Worm (Caenorhabditis elegans) whole organism, L4 larva: ENCODE results near the gene F56H9.6.
A peak's percentile ranks its signal among the peaks of the same experiment; 100 is the strongest.

Experiments
- F37D6.2 ChIP-seq: sonication (generic microtip); optimal IDR thresholded peaks from 2 replicates; lab custom pipeline; 2016; ENCODE audit warnings: mild to moderate bottlenecking, missing genetic modification characterization, missing compliant biosample characterization
- R02D3.7 ChIP-seq: fragments of 150-350 bp; sonication (generic microtip); optimal IDR thresholded peaks from 3 replicates; lab custom pipeline; 2014; ENCODE audit warnings: missing biosample characterization, missing genetic modification characterization
- T26A8.4 ChIP-seq: fragments of 200-800 bp; sonication (Bioruptor generic); IDR thresholded peaks from 2 replicates; pipeline ENCODE4 v1.3.6; 2022; ENCODE audit warnings: missing genetic modification characterization, missing compliant biosample characterization
- Y75B8A.6 ChIP-seq: fragments of 200-800 bp; sonication (Bioruptor generic); IDR thresholded peaks from 2 replicates; pipeline ENCODE4 v1.3.6; 2022; ENCODE audit warnings: missing genetic modification reagents, missing genetic modification characterization, missing compliant biosample characterization
- ceh-20 ChIP-seq: fragments of 200-800 bp; sonication (Bioruptor generic); IDR thresholded peaks from 2 replicates; pipeline ENCODE4 v1.3.6; 2022; ENCODE audit warnings: missing genetic modification reagents, missing genetic modification characterization, missing compliant biosample characterization
- cey-2 ChIP-seq: sonication (generic microtip); optimal IDR thresholded peaks from 3 replicates; lab custom pipeline; 2017; ENCODE audit warnings: missing genetic modification characterization, mild to moderate bottlenecking, missing compliant biosample characterization, antibody characterized with exemption, borderline replicate concordance; ENCODE audit not compliant: insufficient read depth
- daf-19 ChIP-seq: fragments of 200-800 bp; sonication (Bioruptor generic); conservative IDR thresholded peaks from 2 replicates; pipeline ENCODE4 v1.3.6; 2022; ENCODE audit warnings: missing genetic modification characterization, missing compliant biosample characterization
- dmd-9 ChIP-seq: fragments of 200-800 bp; sonication (Bioruptor generic); IDR thresholded peaks from 2 replicates; pipeline ENCODE4 v1.3.6; 2022; ENCODE audit warnings: missing genetic modification reagents, missing genetic modification characterization, missing compliant biosample characterization
- dpl-1 ChIP-seq: fragments of 150-350 bp; optimal IDR thresholded peaks from 2 replicates; lab custom pipeline; 2014; ENCODE audit warnings: missing biosample characterization, missing genetic modification reagents, missing genetic modification characterization
- egl-27 ChIP-seq: sonication (generic microtip); optimal IDR thresholded peaks from 3 replicates; lab custom pipeline; 2017; ENCODE audit warnings: missing biosample characterization, missing genetic modification reagents, missing genetic modification characterization
- egl-43 ChIP-seq: fragments of 200-800 bp; sonication (Bioruptor generic); IDR thresholded peaks from 2 replicates; pipeline ENCODE4 v1.3.6; 2022; ENCODE audit warnings: missing genetic modification reagents, missing genetic modification characterization, missing compliant biosample characterization
- fkh-10 ChIP-seq: fragments of 150-350 bp; optimal IDR thresholded peaks from 2 replicates; lab custom pipeline; 2014; ENCODE audit warnings: missing biosample characterization, missing genetic modification reagents, missing genetic modification characterization
- fos-1 ChIP-seq: fragments of 150-350 bp; optimal IDR thresholded peaks from 2 replicates; lab custom pipeline; 2014; ENCODE audit warnings: missing biosample characterization, missing genetic modification characterization
- lim-7 ChIP-seq: fragments of 200-800 bp; sonication (Bioruptor generic); IDR thresholded peaks from 2 replicates; pipeline ENCODE4 v1.3.6; 2022; ENCODE audit warnings: missing genetic modification characterization, missing compliant biosample characterization
- lin-1 ChIP-seq: fragments of 200-800 bp; sonication (Bioruptor generic); IDR thresholded peaks from 2 replicates; pipeline ENCODE4 v1.3.6; 2022; ENCODE audit warnings: missing genetic modification reagents, missing genetic modification characterization, missing compliant biosample characterization
- lin-13 ChIP-seq: fragments of 150-350 bp; optimal IDR thresholded peaks from 2 replicates; lab custom pipeline; 2014; ENCODE audit warnings: missing biosample characterization, missing genetic modification reagents, missing genetic modification characterization
- lin-15B ChIP-seq: fragments of 150-350 bp; sonication (generic microtip); optimal IDR thresholded peaks from 3 replicates; lab custom pipeline; 2014; ENCODE audit warnings: missing biosample characterization, missing genetic modification characterization
- lin-29 ChIP-seq: fragments of 200-800 bp; sonication (Bioruptor generic); IDR thresholded peaks from 2 replicates; pipeline ENCODE4 v1.3.6; 2022; ENCODE audit warnings: missing genetic modification reagents, missing genetic modification characterization, missing compliant biosample characterization
- lin-38 ChIP-seq: fragments of 200-800 bp; sonication (Bioruptor generic); IDR thresholded peaks from 2 replicates; pipeline ENCODE4 v1.3.6; 2022; ENCODE audit warnings: missing genetic modification reagents, missing genetic modification characterization, missing compliant biosample characterization
- lin-39 ChIP-seq: fragments of 150-350 bp; optimal IDR thresholded peaks from 2 replicates; lab custom pipeline; 2014; ENCODE audit warnings: missing biosample characterization, missing genetic modification reagents, missing genetic modification characterization
- mdl-1 ChIP-seq, 2 experiments: fragments of 150-350 bp in 1 of 2; sonication (generic microtip) in 1 of 2; optimal IDR thresholded peaks; 2 replicates each; lab custom pipeline; 2014 to 2017; ENCODE audit warnings: missing biosample characterization in 2 of 2, missing genetic modification characterization in 2 of 2
- mep-1 ChIP-seq: fragments of 150-350 bp; sonication (generic microtip); optimal IDR thresholded peaks from 3 replicates; lab custom pipeline; 2014; ENCODE audit warnings: missing biosample characterization, missing genetic modification characterization
- mxl-3 ChIP-seq: fragments of 200-800 bp; sonication (Bioruptor generic); optimal IDR thresholded peaks from 2 replicates; lab custom pipeline; 2018; ENCODE audit warnings: mild to moderate bottlenecking, missing genetic modification characterization, missing compliant biosample characterization
- nhr-10 ChIP-seq: fragments of 150-350 bp; optimal IDR thresholded peaks from 2 replicates; lab custom pipeline; 2014; ENCODE audit warnings: missing biosample characterization, missing genetic modification characterization
- nhr-102 ChIP-seq: sonication (generic microtip); optimal IDR thresholded peaks from 2 replicates; lab custom pipeline; 2016; ENCODE audit warnings: mild to moderate bottlenecking, missing genetic modification characterization, moderate library complexity, missing compliant biosample characterization
- nhr-11 ChIP-seq: fragments of 150-350 bp; optimal IDR thresholded peaks from 2 replicates; lab custom pipeline; 2014; ENCODE audit warnings: missing biosample characterization, missing genetic modification characterization
- nhr-237 ChIP-seq: sonication (generic microtip); optimal IDR thresholded peaks from 2 replicates; lab custom pipeline; 2017; ENCODE audit warnings: missing biosample characterization, missing genetic modification characterization
- nhr-28 ChIP-seq: fragments of 150-350 bp; optimal IDR thresholded peaks from 2 replicates; lab custom pipeline; 2014; ENCODE audit warnings: missing biosample characterization, missing genetic modification characterization
- nhr-48 ChIP-seq: sonication (generic microtip); optimal IDR thresholded peaks from 2 replicates; lab custom pipeline; 2016; ENCODE audit warnings: mild to moderate bottlenecking, missing genetic modification characterization, missing compliant biosample characterization
- nhr-77 ChIP-seq: fragments of 150-350 bp; optimal IDR thresholded peaks from 2 replicates; lab custom pipeline; 2014; ENCODE audit warnings: missing biosample characterization, missing genetic modification characterization
- pha-4 ChIP-seq, 2 experiments: fragments of 150-350 bp in 1 of 2; fragments of 200-800 bp in 1 of 2; sonication (Bioruptor generic) in 1 of 2; IDR thresholded peaks in 1 of 2; optimal IDR thresholded peaks in 1 of 2; 2 replicates each; pipeline versions ENCODE4 v1.3.6 to Lab custom; 2014 to 2022; ENCODE audit warnings: missing genetic modification characterization in 2 of 2, missing genetic modification reagents in 2 of 2, missing biosample characterization in 1 of 2, missing compliant biosample characterization in 1 of 2
- pqm-1 ChIP-seq: sonication (generic microtip); optimal IDR thresholded peaks from 2 replicates; lab custom pipeline; 2017; ENCODE audit warnings: missing biosample characterization, missing genetic modification characterization
- rbr-2 ChIP-seq: sonication (generic microtip); optimal IDR thresholded peaks from 2 replicates; lab custom pipeline; 2016; ENCODE audit warnings: missing genotype, missing genetic modification characterization, missing compliant biosample characterization
- saeg-2 ChIP-seq: fragments of 200-800 bp; sonication (Bioruptor generic); IDR thresholded peaks from 2 replicates; pipeline ENCODE4 v1.3.6; 2022; ENCODE audit warnings: missing genetic modification reagents, missing genetic modification characterization, missing compliant biosample characterization
- snpc-1.2 ChIP-seq: fragments of 200-800 bp; sonication (Bioruptor generic); IDR thresholded peaks from 2 replicates; pipeline ENCODE4 v1.3.6; 2022; ENCODE audit warnings: missing genetic modification reagents, missing genetic modification characterization, missing compliant biosample characterization
- snpc-4 ChIP-seq: fragments of 150-350 bp; optimal IDR thresholded peaks from 2 replicates; lab custom pipeline; 2014; ENCODE audit warnings: missing biosample characterization, missing genetic modification characterization
- spr-1 ChIP-seq: sonication (generic microtip); optimal IDR thresholded peaks from 2 replicates; lab custom pipeline; 2016; ENCODE audit warnings: mild to moderate bottlenecking, missing genetic modification characterization, missing compliant biosample characterization
- unc-62 ChIP-seq, 3 experiments: fragments of 150-350 bp in 1 of 3; sonication (generic microtip); optimal IDR thresholded peaks in 2 of 3; peaks in 1 of 3; 1 replicate in 1 of 3; 2 replicates in 2 of 3; lab custom pipeline; 2014 to 2017; ENCODE audit warnings: missing biosample characterization in 3 of 3, missing genetic modification characterization in 3 of 3, missing genetic modification reagents in 3 of 3, missing genotype in 1 of 3
- vab-7 ChIP-seq: fragments of 200-800 bp; sonication (Bioruptor generic); IDR thresholded peaks from 2 replicates; pipeline ENCODE4 v1.3.6; 2022; ENCODE audit warnings: missing genetic modification reagents, missing genetic modification characterization, missing compliant biosample characterization
- zag-1 ChIP-seq: fragments of 150-350 bp; optimal IDR thresholded peaks from 2 replicates; lab custom pipeline; 2014; ENCODE audit warnings: missing biosample characterization, missing genetic modification characterization
- zip-11 ChIP-seq: fragments of 200-800 bp; sonication (Bioruptor generic); IDR thresholded peaks from 2 replicates; pipeline ENCODE4 v1.3.6; 2022; ENCODE audit warnings: missing genetic modification characterization, missing compliant biosample characterization
- zip-2 ChIP-seq: fragments of 150-350 bp; optimal IDR thresholded peaks from 2 replicates; lab custom pipeline; 2014; ENCODE audit warnings: missing biosample characterization, missing genetic modification characterization
- ztf-11 ChIP-seq: fragments of 150-350 bp; optimal IDR thresholded peaks from 2 replicates; lab custom pipeline; 2014; ENCODE audit warnings: missing biosample characterization, missing genetic modification characterization

The F56H9.6 gene

ce11 chrV:12629743-12630142 lies at the start of gene F56H9.6:
TSS of gene F56H9.6 (minus strand) at chrV:12629843.
- TF ChIP-seq lin-1 (GFP tag; lab: Robert Waterston, UW) (no peak), spr-1 (no peak), mep-1 (tag; lab: Kevin White, UChicago) (no peak), dmd-9 (GFP tag; lab: Robert Waterston, UW) (no peak), Y75B8A.6 (GFP tag; lab: Robert Waterston, UW) (no peak), egl-27 (tag; lab: Kevin White, UChicago) (no peak), lin-39 (no peak), lin-38 (GFP tag; lab: Robert Waterston, UW) (no peak), lin-29 (GFP tag; lab: Robert Waterston, UW) (no peak), nhr-237 (tag; lab: Kevin White, UChicago) (no peak), snpc-4 (tag; lab: Kevin White, UChicago) (no peak)
- TF ChIP-seq, all 104 proteins: peak for 0

ce11 chrV:12679292-12679691 lies 49.6 kb upstream of the F56H9.6 start:
- TF ChIP-seq nhr-48 (tag; lab: Kevin White, UChicago), result no peak
- TF ChIP-seq cey-2 (tag; lab: Kevin White, UChicago), result no peak
- no peak for TF ChIP-seq snpc-1.2 (GFP tag; lab: Robert Waterston, UW)
- no peak for TF ChIP-seq mxl-3
- TF ChIP-seq dpl-1, result no peak
- no peak for TF ChIP-seq R02D3.7 (tag; lab: Kevin White, UChicago)
- TF ChIP-seq zip-11 (GFP tag; lab: Robert Waterston, UW), result no peak
- TF ChIP-seq saeg-2, result no peak
- no peak for TF ChIP-seq zip-2 (tag; lab: Kevin White, UChicago)
- no peak for TF ChIP-seq mdl-1 (tag; optimal IDR thresholded peaks at IDR 0.05; lab: Kevin White, UChicago)
- no peak for TF ChIP-seq pha-4 (GFP tag; IDR thresholded peaks at IDR 0.05; lab: Robert Waterston, UW)
- TF ChIP-seq pha-4 (tag; optimal IDR thresholded peaks at IDR 0.05; lab: Kevin White, UChicago), result no peak
- TF ChIP-seq T26A8.4 (GFP tag; lab: Robert Waterston, UW), result no peak
- TF ChIP-seq daf-19 (GFP tag; lab: Robert Waterston, UW), result no peak
- no peak for TF ChIP-seq nhr-10

DNA sequence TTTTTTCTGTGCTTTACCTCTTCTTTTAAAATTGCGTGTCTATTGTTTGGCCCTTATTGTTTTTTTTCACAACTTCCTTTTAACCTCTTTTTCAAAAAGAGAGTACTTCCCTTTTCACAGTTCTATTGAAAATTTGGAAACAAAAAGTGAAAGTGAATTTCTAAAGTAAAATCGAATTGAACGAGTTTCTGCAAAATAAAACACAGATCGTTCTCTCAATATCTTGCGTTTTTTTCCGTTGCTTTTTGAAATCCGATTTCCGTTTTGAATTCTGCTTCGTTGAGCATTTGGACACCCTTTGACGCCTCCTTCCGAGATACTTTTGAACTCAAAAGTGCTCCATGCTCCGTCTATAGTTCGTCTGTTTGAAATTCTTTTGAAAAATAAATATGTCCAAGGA lies 46.7 kb upstream of the F56H9.6 start:
- TF ChIP-seq fkh-10 (GFP tag; lab: Kevin White, UChicago) (peak; percentile 88), lin-13 (GFP tag; lab: Kevin White, UChicago) (no peak)

DNA sequence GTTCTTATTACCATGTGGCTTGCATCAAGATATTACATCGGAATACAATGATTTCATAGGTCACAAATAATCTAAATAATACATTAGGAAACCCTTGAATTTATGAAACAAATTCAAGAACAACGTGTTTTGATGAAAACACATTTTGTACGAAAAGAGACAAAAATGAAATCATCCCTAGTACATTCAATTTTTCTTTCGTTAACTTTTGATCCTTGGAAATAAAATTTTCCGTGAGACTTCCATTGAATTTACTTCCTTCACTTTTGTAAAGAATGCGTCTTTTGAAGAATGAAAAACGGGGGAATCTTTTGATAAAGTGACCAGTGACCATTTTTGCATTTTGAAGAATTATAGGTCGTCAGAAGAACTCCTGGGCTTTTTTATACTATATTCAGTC lies 44.1 kb upstream of the F56H9.6 start:
- TF ChIP-seq nhr-77 (no peak), fkh-10 (GFP tag; lab: Kevin White, UChicago) (peak; percentile 48), lim-7 (GFP tag; lab: Robert Waterston, UW) (no peak), F37D6.2 (no peak), egl-43 (GFP tag; lab: Robert Waterston, UW) (no peak), zip-11 (GFP tag; lab: Robert Waterston, UW) (no peak)

DNA sequence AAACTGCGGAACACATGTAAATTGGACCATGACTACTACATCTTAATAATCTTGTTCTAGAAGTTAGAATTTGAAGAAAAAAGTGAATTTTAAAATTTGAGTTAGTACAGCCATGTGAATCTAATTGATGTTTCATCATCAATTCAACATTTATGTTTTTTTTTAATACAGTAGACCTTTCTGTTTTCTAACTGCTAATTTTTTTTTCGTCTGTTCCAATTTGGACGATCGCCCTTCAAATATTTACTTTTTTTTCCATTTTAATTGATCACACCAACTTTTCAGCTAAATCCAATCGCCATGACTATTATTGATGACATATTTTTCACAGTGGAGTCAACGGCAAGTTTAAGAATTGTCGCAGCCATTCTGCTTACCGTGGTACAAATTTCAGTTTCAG lies 41.0 kb upstream of the F56H9.6 start, which contains the start of gene srx-116:
Gene srx-116, plus strand, starts transcription at position 301 of the 400 bp plus-strand sequence.
- no peak for TF ChIP-seq F37D6.2
- TF ChIP-seq nhr-28 (tag; lab: Kevin White, UChicago), result no peak

- TF ChIP-seq R02D3.7 (tag; lab: Kevin White, UChicago), result no peak
- no peak for TF ChIP-seq zag-1 (tag; lab: Kevin White, UChicago)
- no peak for TF ChIP-seq unc-62 (GFP tag; optimal IDR thresholded peaks at IDR 0.05 in 1 of 2; lab: Kevin White, UChicago)
- TF ChIP-seq unc-62 (tag; optimal IDR thresholded peaks at IDR 0.05; lab: Kevin White, UChicago), result no peak
- no peak for TF ChIP-seq nhr-102 (tag; lab: Kevin White, UChicago)
- TF ChIP-seq lin-15B (tag; lab: Kevin White, UChicago), result no peak
- no peak for TF ChIP-seq nhr-48 (tag; lab: Kevin White, UChicago)
- TF ChIP-seq rbr-2 (tag; lab: Kevin White, UChicago), result no peak
- TF ChIP-seq fos-1 (tag; lab: Kevin White, UChicago), result no peak
- no peak for TF ChIP-seq pqm-1 (tag; lab: Kevin White, UChicago)
- no peak for TF ChIP-seq egl-27 (tag; lab: Kevin White, UChicago)
- TF ChIP-seq ztf-11 (tag; lab: Kevin White, UChicago), result no peak
- TF ChIP-seq zip-11 (GFP tag; lab: Robert Waterston, UW), result no peak
- no peak for TF ChIP-seq ceh-20 (GFP tag; lab: Robert Waterston, UW)
- TF ChIP-seq vab-7, result no peak
- no peak for TF ChIP-seq nhr-11 (tag; lab: Kevin White, UChicago)
- TF ChIP-seq mep-1 (tag; lab: Kevin White, UChicago), result no peak
- no peak for TF ChIP-seq daf-19 (GFP tag; lab: Robert Waterston, UW)
Observed at ce11 chrV:12667926-12668325, 38.3 kb upstream of the F56H9.6 start, which contains the start of gene W05B10.4. TSS of gene W05B10.4 (plus strand) at chrV:12668226.
